Fruit fly (Drosophila melanogaster) whole organism, embryonic: ENCODE data around the gene CG14960.

ENCODE experiments used
- ATbp ChIP-seq: fragments of 200-800 bp; sonication (Bioruptor generic); optimal IDR thresholded peaks from 2 replicates; lab custom pipeline; 2017; ENCODE audit warnings: missing biosample characterization, mild to moderate bottlenecking, missing genetic modification characterization, missing genetic modification reagents
- Bdp1 ChIP-seq: fragments of 200-800 bp; sonication (Bioruptor generic); optimal IDR thresholded peaks from 3 replicates; lab custom pipeline; 2016; ENCODE audit warnings: missing biosample characterization, missing genetic modification characterization
- Bteb2 ChIP-seq: fragments of 200-800 bp; sonication (Bioruptor generic); optimal IDR thresholded peaks from 2 replicates; lab custom pipeline; 2016; ENCODE audit warnings: missing biosample characterization, missing genetic modification characterization
- CG10979 ChIP-seq: fragments of 200-800 bp; sonication (Bioruptor generic); optimal IDR thresholded peaks from 2 replicates; lab custom pipeline; 2018; ENCODE audit warnings: missing biosample characterization, mild to moderate bottlenecking, missing genetic modification characterization, moderate library complexity
- CG12071 ChIP-seq: fragments of 200-800 bp; sonication (Bioruptor generic); optimal IDR thresholded peaks from 3 replicates; lab custom pipeline; 2018; ENCODE audit warnings: missing biosample characterization, mild to moderate bottlenecking, missing genetic modification characterization
- CG12219 ChIP-seq: fragments of 200-800 bp; sonication (Bioruptor generic); optimal IDR thresholded peaks from 3 replicates; lab custom pipeline; 2018; ENCODE audit warnings: missing biosample characterization, mild to moderate bottlenecking, missing genetic modification characterization
- CG13123 ChIP-seq: fragments of 200-800 bp; sonication (Bioruptor generic); optimal IDR thresholded peaks from 2 replicates; lab custom pipeline; 2016; ENCODE audit warnings: missing biosample characterization, missing genetic modification characterization
- CG13424 ChIP-seq: fragments of 200-800 bp; sonication (Bioruptor generic); optimal IDR thresholded peaks from 2 replicates; lab custom pipeline; 2019; ENCODE audit warnings: missing biosample characterization, mild to moderate bottlenecking, missing genetic modification characterization, moderate library complexity
- CG14965 ChIP-seq: fragments of 200-800 bp; sonication (Bioruptor generic); optimal IDR thresholded peaks from 2 replicates; lab custom pipeline; 2016; ENCODE audit warnings: missing biosample characterization, missing genetic modification characterization, borderline replicate concordance
- CG15514 ChIP-seq: fragments of 200-800 bp; sonication (Bioruptor generic); optimal IDR thresholded peaks from 3 replicates; lab custom pipeline; 2017; ENCODE audit warnings: missing biosample characterization, missing genetic modification characterization, mild to moderate bottlenecking, moderate library complexity, missing genetic modification reagents
- CG15696 ChIP-seq: fragments of 200-800 bp; sonication (Bioruptor generic); optimal IDR thresholded peaks from 2 replicates; lab custom pipeline; 2019; ENCODE audit warnings: missing biosample characterization, mild to moderate bottlenecking, missing genetic modification characterization, moderate library complexity
- CG1647 ChIP-seq: fragments of 200-800 bp; sonication (Bioruptor generic); optimal IDR thresholded peaks from 3 replicates; lab custom pipeline; 2016; ENCODE audit warnings: missing biosample characterization, missing genetic modification characterization
- CG17186 ChIP-seq: fragments of 200-800 bp; sonication (Bioruptor generic); optimal IDR thresholded peaks from 3 replicates; lab custom pipeline; 2017; ENCODE audit warnings: missing biosample characterization, missing genetic modification reagents, missing genetic modification characterization
- CG17568 ChIP-seq: fragments of 200-800 bp; sonication (Bioruptor generic); optimal IDR thresholded peaks from 2 replicates; lab custom pipeline; 2018; ENCODE audit warnings: missing biosample characterization, mild to moderate bottlenecking, missing genetic modification characterization, moderate library complexity
- CG1792 ChIP-seq: fragments of 200-800 bp; sonication (Bioruptor generic); optimal IDR thresholded peaks from 2 replicates; lab custom pipeline; 2016; ENCODE audit warnings: missing biosample characterization, missing genetic modification characterization
- CG2199 ChIP-seq: fragments of 200-800 bp; sonication (Bioruptor generic); IDR thresholded peaks from 3 replicates; pipeline ENCODE4 v1.3.6; 2022; ENCODE audit warnings: missing biosample characterization, missing genetic modification characterization
- CG2875 ChIP-seq: fragments of 200-800 bp; sonication (Bioruptor generic); optimal IDR thresholded peaks from 2 replicates; lab custom pipeline; 2017; ENCODE audit warnings: missing biosample characterization, mild to moderate bottlenecking, missing genetic modification characterization, missing genetic modification reagents
- CG3163 ChIP-seq: fragments of 200-800 bp; sonication (Bioruptor generic); optimal IDR thresholded peaks from 3 replicates; lab custom pipeline; 2016; ENCODE audit warnings: missing biosample characterization, missing genetic modification characterization
- CG33557 ChIP-seq: fragments of 200-800 bp; sonication (Bioruptor generic); optimal IDR thresholded peaks from 2 replicates; lab custom pipeline; 2019; ENCODE audit warnings: missing biosample characterization, mild to moderate bottlenecking, missing genetic modification characterization, moderate library complexity
- Deaf1 ChIP-seq: fragments of 200-800 bp; optimal IDR thresholded peaks from 3 replicates; lab custom pipeline; 2019; ENCODE audit warnings: missing biosample characterization, mild to moderate bottlenecking, missing genetic modification characterization, moderate library complexity
- Dip2 ChIP-seq: fragments of 200-800 bp; sonication (Bioruptor generic); IDR thresholded peaks from 2 replicates; pipeline ENCODE4 v1.3.6; 2022; ENCODE audit warnings: missing biosample characterization, missing genetic modification characterization
- E2f2 ChIP-seq: fragments of 200-800 bp; sonication (Bioruptor generic); IDR thresholded peaks from 2 replicates; pipeline ENCODE4 v1.3.6; 2022; ENCODE audit warnings: missing biosample characterization, missing genetic modification characterization
- Eip74EF ChIP-seq, 2 experiments: fragments of 200-800 bp in 1 of 2; fragments of >200 bp in 1 of 2; sonication (Bioruptor generic) in 1 of 2; optimal IDR thresholded peaks; 2 replicates each; lab custom pipeline; 2017 to 2019; ENCODE audit warnings: missing biosample characterization in 2 of 2, missing genetic modification characterization in 2 of 2, mild to moderate bottlenecking in 1 of 2, moderate library complexity in 1 of 2
- HLH54F ChIP-seq: fragments of 200-800 bp; sonication (Bioruptor generic); optimal IDR thresholded peaks from 3 replicates; lab custom pipeline; 2016; ENCODE audit warnings: missing biosample characterization, missing genetic modification characterization
- Kr ChIP-seq: fragments of 200-800 bp; sonication (Bioruptor generic); optimal IDR thresholded peaks from 2 replicates; lab custom pipeline; 2017; ENCODE audit warnings: missing biosample characterization, mild to moderate bottlenecking, missing genetic modification characterization
- Myb ChIP-seq: fragments of 200-800 bp; sonication (Bioruptor generic); optimal IDR thresholded peaks from 2 replicates; lab custom pipeline; 2016; ENCODE audit warnings: missing biosample characterization, missing genetic modification characterization
- Nf-YB ChIP-seq: fragments of 200-800 bp; sonication (Bioruptor generic); optimal IDR thresholded peaks from 3 replicates; lab custom pipeline; 2019; ENCODE audit warnings: missing biosample characterization, mild to moderate bottlenecking, missing genetic modification characterization, moderate library complexity
- Oli ChIP-seq: fragments of 200-800 bp; sonication (Bioruptor generic); optimal IDR thresholded peaks from 2 replicates; lab custom pipeline; 2018; ENCODE audit warnings: missing biosample characterization, mild to moderate bottlenecking, missing genetic modification characterization, moderate library complexity
- Pdp1 ChIP-seq, 2 experiments: fragments of 200-800 bp; sonication (Bioruptor generic); optimal IDR thresholded peaks; 3 replicates each; lab custom pipeline; 2016; ENCODE audit warnings: missing biosample characterization in 2 of 2, missing genetic modification characterization in 2 of 2, mild to moderate bottlenecking in 1 of 2, moderate library complexity in 1 of 2
- Sry-β ChIP-seq: fragments of 200-800 bp; sonication (Bioruptor generic); optimal IDR thresholded peaks from 2 replicates; lab custom pipeline; 2018; ENCODE audit warnings: missing biosample characterization, mild to moderate bottlenecking, missing genetic modification characterization, moderate library complexity
- Xrp1 ChIP-seq: fragments of 200-800 bp; sonication (Bioruptor generic); IDR thresholded peaks from 2 replicates; pipeline ENCODE4 v1.3.6; 2022; ENCODE audit warnings: missing biosample characterization, missing genetic modification characterization
- ab ChIP-seq: fragments of 200-800 bp; sonication (Bioruptor generic); optimal IDR thresholded peaks from 2 replicates; lab custom pipeline; 2016; ENCODE audit warnings: missing biosample characterization, missing genetic modification characterization
- btn ChIP-seq: fragments of 200-800 bp; sonication (Bioruptor generic); optimal IDR thresholded peaks from 2 replicates; lab custom pipeline; 2016; ENCODE audit warnings: missing biosample characterization, missing genetic modification characterization
- dysf ChIP-seq: fragments of 200-800 bp; sonication (Bioruptor generic); IDR thresholded peaks from 3 replicates; pipeline ENCODE4 v1.3.6; 2022; ENCODE audit warnings: missing biosample characterization, missing genetic modification characterization
- ems ChIP-seq: fragments of 200-800 bp; sonication (Bioruptor generic); optimal IDR thresholded peaks from 3 replicates; lab custom pipeline; 2016; ENCODE audit warnings: missing biosample characterization, missing genetic modification characterization
- ewg ChIP-seq: fragments of 200-800 bp; sonication (Bioruptor generic); optimal IDR thresholded peaks from 3 replicates; lab custom pipeline; 2017; ENCODE audit warnings: mild to moderate bottlenecking, missing biosample characterization, missing genetic modification reagents, missing genetic modification characterization
- eyg ChIP-seq: fragments of 200-800 bp; sonication (Bioruptor generic); optimal IDR thresholded peaks from 3 replicates; lab custom pipeline; 2016; ENCODE audit warnings: missing biosample characterization, missing genetic modification characterization
- grau ChIP-seq: fragments of 200-800 bp; optimal IDR thresholded peaks from 3 replicates; lab custom pipeline; 2019; ENCODE audit warnings: missing biosample characterization, mild to moderate bottlenecking, missing genetic modification characterization, moderate library complexity
- lab ChIP-seq: fragments of 200-800 bp; sonication (Bioruptor generic); optimal IDR thresholded peaks from 3 replicates; lab custom pipeline; 2017; ENCODE audit warnings: missing biosample characterization, missing genetic modification characterization, mild to moderate bottlenecking, moderate library complexity, missing genetic modification reagents
- maf-S ChIP-seq: fragments of 200-800 bp; sonication (Bioruptor generic); optimal IDR thresholded peaks from 2 replicates; lab custom pipeline; 2016; ENCODE audit warnings: missing biosample characterization, missing genetic modification characterization
- nom ChIP-seq: fragments of 200-800 bp; sonication (Bioruptor generic); optimal IDR thresholded peaks from 2 replicates; lab custom pipeline; 2017; ENCODE audit warnings: missing biosample characterization, missing genetic modification characterization, mild to moderate bottlenecking, moderate library complexity, missing genetic modification reagents
- odd ChIP-seq: fragments of 200-800 bp; sonication (Bioruptor generic); optimal IDR thresholded peaks from 2 replicates; lab custom pipeline; 2017; ENCODE audit warnings: missing biosample characterization, mild to moderate bottlenecking, missing genetic modification characterization
- pan ChIP-seq, 4 experiments: fragments of >200 bp in 3 of 4; fragments of 200-800 bp in 1 of 4; sonication (Bioruptor generic) in 1 of 4; optimal IDR thresholded peaks in 3 of 4; IDR thresholded peaks in 1 of 4; 2 replicates each; pipeline versions ENCODE4 v1.3.6 to Lab custom; 2017 to 2022; ENCODE audit warnings: missing biosample characterization in 2 of 4, missing genetic modification characterization in 2 of 4, mixed read lengths in 1 of 4
- repo ChIP-seq: fragments of 200-800 bp; sonication (Bioruptor generic); optimal IDR thresholded peaks from 2 replicates; lab custom pipeline; 2016; ENCODE audit warnings: missing biosample characterization, missing genetic modification characterization
- slp2 ChIP-seq: fragments of 200-800 bp; sonication (Bioruptor generic); optimal IDR thresholded peaks from 2 replicates; lab custom pipeline; 2016; ENCODE audit warnings: missing biosample characterization, missing genetic modification characterization
- so ChIP-seq: fragments of 200-800 bp; sonication (Bioruptor generic); IDR thresholded peaks from 3 replicates; pipeline ENCODE4 v1.3.6; 2022; ENCODE audit warnings: missing biosample characterization, missing genetic modification characterization
- twi ChIP-seq: fragments of 200-800 bp; optimal IDR thresholded peaks from 2 replicates; lab custom pipeline; 2019; ENCODE audit warnings: missing biosample characterization, mild to moderate bottlenecking, missing genetic modification characterization, moderate library complexity
- vfl ChIP-seq: fragments of 200-800 bp; sonication (Bioruptor generic); optimal IDR thresholded peaks from 2 replicates; lab custom pipeline; 2016; ENCODE audit warnings: missing biosample characterization, missing genetic modification characterization
- vvl ChIP-seq: fragments of 200-800 bp; sonication (Bioruptor generic); IDR thresholded peaks from 2 replicates; pipeline ENCODE4 v1.3.6; 2022; ENCODE audit warnings: missing biosample characterization, missing genetic modification characterization

The CG14960 gene

dm6 chr3L:3305430-3305829 lies 34.6 kb downstream of the CG14960 start (continued):
- TF ChIP-seq Kr (GFP tag; lab: Kevin White, UChicago) (no peak), CG15696 (no peak), CG13424 (no peak), ab (GFP tag; lab: Kevin White, UChicago) (no peak), twi (tag; lab: Kevin White, UChicago) (no peak), ewg (GFP tag; lab: Kevin White, UChicago) (no peak), btn (GFP tag; lab: Kevin White, UChicago) (peak; percentile 21), odd (peak; percentile 30), CG1647 (no peak), Eip74EF (GFP tag; optimal IDR thresholded peaks at IDR 0.05; lab: Kevin White, UChicago) (no peak), E2f2 (GFP tag; lab: Robert Waterston, UW) (no peak), CG12219 (GFP tag; lab: Kevin White, UChicago) (peak; percentile 21), maf-S (no peak), ems (peak; percentile 12), HLH54F (GFP tag; lab: Kevin White, UChicago) (peak; percentile 9), grau (peak; percentile 25), Sry-β (peak; percentile 1), Dip2 (GFP tag; lab: Robert Waterston, UW) (no peak), Xrp1 (peak; percentile 46; the same call in 1 of the 2 replicates), CG3163 (GFP tag; lab: Kevin White, UChicago) (peak; percentile 13), CG14965 (GFP tag; lab: Kevin White, UChicago) (peak; percentile 37), CG13123 (peak; percentile 24), CG17186 (GFP tag; lab: Kevin White, UChicago) (peak; percentile 3), ATbp (GFP tag; lab: Kevin White, UChicago) (peak; percentile 76), slp2 (GFP tag; lab: Kevin White, UChicago) (no peak), pan (optimal IDR thresholded peaks at IDR 0.05; lab: Kevin White, UChicago) (no peak), pan (GFP tag; optimal IDR thresholded peaks at IDR 0.05 in 1 of 2, IDR thresholded peaks at IDR 0.05 in 1 of 2) (no peak), nom (GFP tag; lab: Kevin White, UChicago) (no peak), vfl (no peak), Myb (GFP tag; lab: Kevin White, UChicago) (no peak), repo (GFP tag; lab: Kevin White, UChicago) (peak; percentile 9), CG12071 (GFP tag; lab: Kevin White, UChicago) (peak; percentile 58), CG2875 (GFP tag; lab: Kevin White, UChicago) (peak; percentile 66), Oli (peak; percentile 26), CG33557 (GFP tag; lab: Kevin White, UChicago) (no peak), CG1792 (GFP tag; lab: Kevin White, UChicago) (peak; percentile 58), CG17568 (GFP tag; lab: Kevin White, UChicago) (peak; percentile 60), Nf-YB (peak; percentile 8), so (GFP tag; lab: Robert Waterston, UW) (peak; percentile 43; the same call in 2 of the 3 replicates), Bdp1 (GFP tag; lab: Kevin White, UChicago) (peak; percentile 23), Bteb2 (peak; percentile 35), CG2199 (GFP tag; lab: Robert Waterston, UW) (no peak), vvl (GFP tag; lab: Robert Waterston, UW) (peak; percentile 51; the same call in 1 of the 2 replicates), Deaf1 (tag; lab: Kevin White, UChicago) (no peak), lab (GFP tag; lab: Kevin White, UChicago) (peak; percentile 77), CG15514 (GFP tag; lab: Kevin White, UChicago) (peak; percentile 41), dysf (GFP tag; lab: Robert Waterston, UW) (no peak), CG10979 (tag; lab: Kevin White, UChicago) (peak; percentile 39), Pdp1 (GFP tag; optimal IDR thresholded peaks at IDR 0.05; lab: Kevin White, UChicago) (peak in 1 of 2 experiments; percentile 38), eyg (no peak)
